Fruit fly (Drosophila melanogaster) whole organism, embryonic: ENCODE data around the gene CG14088.

Source experiments
- Adf1 ChIP-seq: fragments of 200-800 bp; sonication (Bioruptor generic); IDR thresholded peaks from 2 replicates; pipeline ENCODE4 v1.3.6; 2022; ENCODE audit warnings: missing biosample characterization, missing genetic modification characterization
- Asciz ChIP-seq: fragments of 200-800 bp; sonication (Bioruptor generic); optimal IDR thresholded peaks from 2 replicates; lab custom pipeline; 2017; ENCODE audit warnings: missing biosample characterization, mild to moderate bottlenecking, missing genetic modification characterization, missing genetic modification reagents
- Atf3 ChIP-seq: fragments of 200-800 bp; sonication (Bioruptor generic); optimal IDR thresholded peaks from 3 replicates; lab custom pipeline; 2016; ENCODE audit warnings: missing biosample characterization, missing genetic modification characterization
- BEAF-32 ChIP-seq: fragments of 200-800 bp; sonication (Bioruptor generic); optimal IDR thresholded peaks from 3 replicates; lab custom pipeline; 2017; ENCODE audit warnings: missing biosample characterization, missing genetic modification characterization, mild to moderate bottlenecking, moderate library complexity, missing genetic modification reagents
- C15 ChIP-seq: fragments of 200-800 bp; sonication (Bioruptor generic); IDR thresholded peaks from 3 replicates; pipeline ENCODE4 v1.3.6; 2022; ENCODE audit warnings: missing biosample characterization, missing genetic modification characterization
- CG11696 ChIP-seq: fragments of 200-800 bp; sonication (Bioruptor generic); IDR thresholded peaks from 2 replicates; pipeline ENCODE4 v1.3.6; 2022; ENCODE audit warnings: missing biosample characterization, missing genetic modification characterization
- CG12071 ChIP-seq: fragments of 200-800 bp; sonication (Bioruptor generic); optimal IDR thresholded peaks from 3 replicates; lab custom pipeline; 2018; ENCODE audit warnings: missing biosample characterization, mild to moderate bottlenecking, missing genetic modification characterization
- CG12104 ChIP-seq: fragments of 200-800 bp; sonication (Bioruptor generic); optimal IDR thresholded peaks from 3 replicates; lab custom pipeline; 2016; ENCODE audit warnings: missing biosample characterization, missing genetic modification characterization
- CG12236 ChIP-seq: fragments of 200-800 bp; sonication (Bioruptor generic); optimal IDR thresholded peaks from 2 replicates; lab custom pipeline; 2016; ENCODE audit warnings: missing biosample characterization, missing genetic modification characterization
- CG13424 ChIP-seq: fragments of 200-800 bp; sonication (Bioruptor generic); optimal IDR thresholded peaks from 2 replicates; lab custom pipeline; 2019; ENCODE audit warnings: missing biosample characterization, mild to moderate bottlenecking, missing genetic modification characterization, moderate library complexity
- CG13894 ChIP-seq: fragments of 200-800 bp; sonication (Bioruptor generic); optimal IDR thresholded peaks from 3 replicates; lab custom pipeline; 2018; ENCODE audit warnings: missing biosample characterization, mild to moderate bottlenecking, missing genetic modification characterization, moderate library complexity
- CG14860 ChIP-seq: fragments of 200-800 bp; sonication (Bioruptor generic); IDR thresholded peaks from 3 replicates; pipeline ENCODE4 v1.3.6; 2022; ENCODE audit warnings: missing biosample characterization, missing genetic modification characterization; ENCODE audit not compliant: partially characterized antibody
- CG15601 ChIP-seq: fragments of 200-800 bp; sonication (Bioruptor generic); optimal IDR thresholded peaks from 3 replicates; lab custom pipeline; 2019; ENCODE audit warnings: missing biosample characterization, mild to moderate bottlenecking, missing genetic modification characterization, moderate library complexity
- CG17829 ChIP-seq: fragments of 200-800 bp; optimal IDR thresholded peaks from 2 replicates; lab custom pipeline; 2019; ENCODE audit warnings: missing biosample characterization, mild to moderate bottlenecking, missing genetic modification characterization, moderate library complexity
- CG1792 ChIP-seq: fragments of 200-800 bp; sonication (Bioruptor generic); optimal IDR thresholded peaks from 2 replicates; lab custom pipeline; 2016; ENCODE audit warnings: missing biosample characterization, missing genetic modification characterization
- CG18262 ChIP-seq: fragments of 200-800 bp; optimal IDR thresholded peaks from 3 replicates; lab custom pipeline; 2019; ENCODE audit warnings: missing biosample characterization, mild to moderate bottlenecking, missing genetic modification characterization, moderate library complexity
- CG30020 ChIP-seq: fragments of 200-800 bp; optimal IDR thresholded peaks from 2 replicates; lab custom pipeline; 2019; ENCODE audit warnings: missing biosample characterization, mild to moderate bottlenecking, missing genetic modification characterization, moderate library complexity
- CG30431 ChIP-seq: fragments of 200-800 bp; sonication (Bioruptor generic); optimal IDR thresholded peaks from 2 replicates; lab custom pipeline; 2017; ENCODE audit warnings: missing biosample characterization, missing genetic modification characterization
- CG31388 ChIP-seq: fragments of 200-800 bp; sonication (Bioruptor generic); optimal IDR thresholded peaks from 2 replicates; lab custom pipeline; 2016; ENCODE audit warnings: missing biosample characterization, missing genetic modification characterization
- CG3163 ChIP-seq: fragments of 200-800 bp; sonication (Bioruptor generic); optimal IDR thresholded peaks from 3 replicates; lab custom pipeline; 2016; ENCODE audit warnings: missing biosample characterization, missing genetic modification characterization
- CG4282 ChIP-seq: fragments of 200-800 bp; sonication (Bioruptor generic); optimal IDR thresholded peaks from 2 replicates; lab custom pipeline; 2016; ENCODE audit warnings: missing biosample characterization, missing genetic modification characterization
- CG9437 ChIP-seq: fragments of 200-800 bp; sonication (Bioruptor generic); optimal IDR thresholded peaks from 2 replicates; lab custom pipeline; 2018; ENCODE audit warnings: missing biosample characterization, mild to moderate bottlenecking, missing genetic modification characterization
- CrebB ChIP-seq: fragments of 200-800 bp; sonication (Bioruptor generic); optimal IDR thresholded peaks from 3 replicates; lab custom pipeline; 2018; ENCODE audit warnings: missing biosample characterization, mild to moderate bottlenecking, missing genetic modification characterization
- D19A ChIP-seq: fragments of 200-800 bp; optimal IDR thresholded peaks from 3 replicates; lab custom pipeline; 2019; ENCODE audit warnings: missing biosample characterization, mild to moderate bottlenecking, missing genetic modification characterization, moderate library complexity
- Deaf1 ChIP-seq: fragments of 200-800 bp; optimal IDR thresholded peaks from 3 replicates; lab custom pipeline; 2019; ENCODE audit warnings: missing biosample characterization, mild to moderate bottlenecking, missing genetic modification characterization, moderate library complexity
- Dip2 ChIP-seq: fragments of 200-800 bp; sonication (Bioruptor generic); IDR thresholded peaks from 2 replicates; pipeline ENCODE4 v1.3.6; 2022; ENCODE audit warnings: missing biosample characterization, missing genetic modification characterization
- E2f1 ChIP-seq: fragments of 200-800 bp; sonication (Bioruptor generic); IDR thresholded peaks from 2 replicates; pipeline ENCODE4 v1.3.6; 2022; ENCODE audit warnings: missing biosample characterization, missing genetic modification characterization
- Eip74EF ChIP-seq, 2 experiments: fragments of 200-800 bp in 1 of 2; fragments of >200 bp in 1 of 2; sonication (Bioruptor generic) in 1 of 2; optimal IDR thresholded peaks; 2 replicates each; lab custom pipeline; 2017 to 2019; ENCODE audit warnings: missing biosample characterization in 2 of 2, missing genetic modification characterization in 2 of 2, mild to moderate bottlenecking in 1 of 2, moderate library complexity in 1 of 2
- Fer1 ChIP-seq: fragments of 200-800 bp; sonication (Bioruptor generic); optimal IDR thresholded peaks from 2 replicates; lab custom pipeline; 2017; ENCODE audit warnings: missing biosample characterization, mild to moderate bottlenecking, missing genetic modification characterization
- HLH4C ChIP-seq: fragments of 200-800 bp; sonication (Bioruptor generic); IDR thresholded peaks from 3 replicates; pipeline ENCODE4 v1.3.6; 2022; ENCODE audit warnings: missing biosample characterization, missing genetic modification characterization; ENCODE audit not compliant: partially characterized antibody
- Hmx ChIP-seq: fragments of 200-800 bp; sonication (Bioruptor generic); optimal IDR thresholded peaks from 2 replicates; lab custom pipeline; 2016; ENCODE audit warnings: missing biosample characterization, missing genetic modification characterization
- Lim3 ChIP-seq: fragments of 200-800 bp; sonication (Bioruptor generic); IDR thresholded peaks from 2 replicates; pipeline ENCODE4 v1.3.6; 2022; ENCODE audit warnings: missing biosample characterization, missing genetic modification characterization
- Myb ChIP-seq: fragments of 200-800 bp; sonication (Bioruptor generic); optimal IDR thresholded peaks from 2 replicates; lab custom pipeline; 2016; ENCODE audit warnings: missing biosample characterization, missing genetic modification characterization
- Pdp1 ChIP-seq, 2 experiments: fragments of 200-800 bp; sonication (Bioruptor generic); optimal IDR thresholded peaks; 3 replicates each; lab custom pipeline; 2016; ENCODE audit warnings: missing biosample characterization in 2 of 2, missing genetic modification characterization in 2 of 2, mild to moderate bottlenecking in 1 of 2, moderate library complexity in 1 of 2
- abd-A ChIP-seq: fragments of 200-800 bp; sonication (Bioruptor generic); optimal IDR thresholded peaks from 3 replicates; lab custom pipeline; 2019; ENCODE audit warnings: missing biosample characterization, mild to moderate bottlenecking, missing genetic modification characterization, moderate library complexity
- ara ChIP-seq: fragments of 200-800 bp; sonication (Bioruptor generic); IDR thresholded peaks from 2 replicates; pipeline ENCODE4 v1.3.6; 2022; ENCODE audit warnings: missing biosample characterization, missing genetic modification characterization
- cas ChIP-seq: fragments of 200-800 bp; sonication (Bioruptor generic); IDR thresholded peaks from 2 replicates; pipeline ENCODE4 v1.3.6; 2022; ENCODE audit warnings: missing biosample characterization, missing genetic modification characterization
- crol ChIP-seq: fragments of 200-800 bp; sonication (Bioruptor generic); IDR thresholded peaks from 2 replicates; pipeline ENCODE4 v1.3.6; 2022; ENCODE audit warnings: missing biosample characterization, missing genetic modification characterization
- eve ChIP-seq, 2 experiments: fragments of >200 bp; optimal IDR thresholded peaks; 2 replicates each; lab custom pipeline; 2017; ENCODE audit warnings: missing biosample characterization in 2 of 2, missing genetic modification characterization in 2 of 2
- ewg ChIP-seq: fragments of 200-800 bp; sonication (Bioruptor generic); optimal IDR thresholded peaks from 3 replicates; lab custom pipeline; 2017; ENCODE audit warnings: mild to moderate bottlenecking, missing biosample characterization, missing genetic modification reagents, missing genetic modification characterization
- fd3F ChIP-seq: fragments of 200-800 bp; sonication (Bioruptor generic); optimal IDR thresholded peaks from 2 replicates; lab custom pipeline; 2018; ENCODE audit warnings: missing biosample characterization, mild to moderate bottlenecking, missing genetic modification characterization, moderate library complexity
- kni ChIP-seq: fragments of 200-800 bp; sonication (Bioruptor generic); optimal IDR thresholded peaks from 3 replicates; lab custom pipeline; 2017; ENCODE audit warnings: mild to moderate bottlenecking, missing biosample characterization, missing genetic modification reagents, missing genetic modification characterization
- nerfin-2 ChIP-seq: fragments of 200-800 bp; sonication (Bioruptor generic); IDR thresholded peaks from 2 replicates; pipeline ENCODE4 v1.3.6; 2022; ENCODE audit warnings: missing biosample characterization, missing genetic modification characterization; ENCODE audit not compliant: partially characterized antibody
- nmo ChIP-seq: fragments of 200-800 bp; sonication (Bioruptor generic); optimal IDR thresholded peaks from 2 replicates; lab custom pipeline; 2018; ENCODE audit warnings: missing biosample characterization, mild to moderate bottlenecking, missing genetic modification characterization, moderate library complexity
- p53 ChIP-seq: fragments of 200-800 bp; sonication (Bioruptor generic); optimal IDR thresholded peaks from 2 replicates; lab custom pipeline; 2016; ENCODE audit warnings: missing biosample characterization, missing genetic modification characterization
- pfk ChIP-seq: fragments of 200-800 bp; sonication (Bioruptor generic); optimal IDR thresholded peaks from 2 replicates; lab custom pipeline; 2018; ENCODE audit warnings: missing biosample characterization, mild to moderate bottlenecking, missing genetic modification characterization, moderate library complexity
- pros ChIP-seq: fragments of 200-800 bp; sonication (Bioruptor generic); optimal IDR thresholded peaks from 3 replicates; lab custom pipeline; 2019; ENCODE audit warnings: missing biosample characterization, mild to moderate bottlenecking, missing genetic modification characterization, moderate library complexity
- pum ChIP-seq: fragments of 200-800 bp; sonication (Bioruptor generic); optimal IDR thresholded peaks from 2 replicates; lab custom pipeline; 2016; ENCODE audit warnings: missing biosample characterization, missing genetic modification characterization
- sens ChIP-seq: fragments of 200-800 bp; sonication (Bioruptor generic); peaks from one replicate; lab custom pipeline; 2016; ENCODE audit warnings: missing biosample characterization, missing genetic modification characterization
- slou ChIP-seq: fragments of 200-800 bp; sonication (Bioruptor generic); optimal IDR thresholded peaks from 3 replicates; lab custom pipeline; 2016; ENCODE audit warnings: missing biosample characterization, missing genetic modification characterization

Gene CG14088

dm6 chr3L:19237780-19238179 is 32.7 kb downstream of the CG14088 start (continued):
- no peak for TF ChIP-seq CG30431 (GFP tag; lab: Kevin White, UChicago)
- TF ChIP-seq nmo (GFP tag; lab: Kevin White, UChicago), result no peak
- no peak for TF ChIP-seq CG13424 (tag; lab: Kevin White, UChicago)
- TF ChIP-seq sens (GFP tag; lab: Kevin White, UChicago), result no peak
- TF ChIP-seq CG17829, result no peak
- no peak for TF ChIP-seq CG12236 (GFP tag; lab: Kevin White, UChicago)
- TF ChIP-seq Deaf1, result peak; percentile 48
- TF ChIP-seq crol (GFP tag; lab: Robert Waterston, UW), result peak; percentile 46; the same call in 1 of the 2 replicates
- TF ChIP-seq Fer1, result no peak
- TF ChIP-seq CG14860 (GFP tag; lab: Robert Waterston, UW), result 0 out of 3 replicates have a peak, but pooled peaks have one; percentile 27
- TF ChIP-seq Adf1, result peak; percentile 15; the same call in 1 of the 2 replicates
- TF ChIP-seq CG12071, result peak; percentile 10
- TF ChIP-seq Atf3 (GFP tag; lab: Kevin White, UChicago), result no peak
- no peak for TF ChIP-seq CG12104
- no peak for TF ChIP-seq Eip74EF (GFP tag; optimal IDR thresholded peaks at IDR 0.05; lab: Kevin White, UChicago)
- no peak for TF ChIP-seq CG30020 (tag; lab: Kevin White, UChicago)
- TF ChIP-seq p53 (GFP tag; lab: Kevin White, UChicago), result no peak
- no peak for TF ChIP-seq D19A
- no peak for TF ChIP-seq nerfin-2 (GFP tag; lab: Robert Waterston, UW)
- TF ChIP-seq pum (GFP tag; lab: Kevin White, UChicago), result no peak
- TF ChIP-seq Pdp1 (GFP tag; optimal IDR thresholded peaks at IDR 0.05; lab: Kevin White, UChicago), result no peak
- TF ChIP-seq ara (GFP tag; lab: Robert Waterston, UW), result no peak
- TF ChIP-seq CG13894, result peak; percentile 28
- no peak for TF ChIP-seq Asciz (GFP tag; lab: Kevin White, UChicago)
- TF ChIP-seq C15 (GFP tag; lab: Robert Waterston, UW), result no peak
- TF ChIP-seq Lim3 (GFP tag; lab: Robert Waterston, UW), result no peak
- no peak for TF ChIP-seq CG18262 (tag; lab: Kevin White, UChicago)
- no peak for TF ChIP-seq CG15601 (tag; lab: Kevin White, UChicago)
- TF ChIP-seq fd3F (GFP tag; lab: Kevin White, UChicago), result no peak
- peak; percentile 32 for TF ChIP-seq abd-A (tag; lab: Kevin White, UChicago)
- TF ChIP-seq Myb (GFP tag; lab: Kevin White, UChicago), result peak; percentile 17
- no peak for TF ChIP-seq CG31388 (GFP tag; lab: Kevin White, UChicago)
- TF ChIP-seq CG11696 (GFP tag; lab: Robert Waterston, UW), result no peak
- no peak for TF ChIP-seq slou (GFP tag; lab: Kevin White, UChicago)
- TF ChIP-seq cas (GFP tag; lab: Robert Waterston, UW), result no peak
- no peak for TF ChIP-seq CG3163
- TF ChIP-seq BEAF-32 (GFP tag; lab: Kevin White, UChicago), result no peak
- no peak for TF ChIP-seq Dip2 (GFP tag; lab: Robert Waterston, UW)
- TF ChIP-seq CG9437 (GFP tag; lab: Kevin White, UChicago), result peak; percentile 83
- no peak for TF ChIP-seq Hmx (GFP tag; lab: Kevin White, UChicago)
- TF ChIP-seq ewg (GFP tag; lab: Kevin White, UChicago), result peak; percentile 94
- no peak for TF ChIP-seq CG4282 (GFP tag; lab: Kevin White, UChicago)
- no peak for TF ChIP-seq HLH4C (GFP tag; lab: Robert Waterston, UW)
- no peak for TF ChIP-seq E2f1 (GFP tag; lab: Robert Waterston, UW)
- TF ChIP-seq pfk (GFP tag; lab: Kevin White, UChicago), result peak; percentile 75
- no peak for TF ChIP-seq CrebB (tag; lab: Kevin White, UChicago)
- TF ChIP-seq CG1792 (GFP tag; lab: Kevin White, UChicago), result no peak
- TF ChIP-seq pros (GFP tag; lab: Kevin White, UChicago), result no peak
- TF ChIP-seq kni, result no peak
- no peak for TF ChIP-seq eve (GFP tag; optimal IDR thresholded peaks at IDR 0.05; lab: Kevin White, UChicago)
